Worm (Caenorhabditis elegans): Measurements from ENCODE around the gene myrf-2.

The myrf-2 gene

ce11 chrX:10145011-10145410, 49.2 kb downstream of the myrf-2 start:
- TF ChIP-seq tbx-2 (tag; optimal IDR thresholded peaks at IDR 0.05) (peak; percentile 55), nhr-237 (tag; optimal IDR thresholded peaks at IDR 0.05) (no peak), nfya-1 (tag; optimal IDR thresholded peaks at IDR 0.05; ENCODE audit: insufficient read depth) (peak; percentile 49), ceh-16 (tag; optimal IDR thresholded peaks at IDR 0.05) (no peak), nhr-43 (tag; optimal IDR thresholded peaks at IDR 0.05; ENCODE audit: poor library complexity, severe bottlenecking) (peak; percentile 81), egl-5 (tag; optimal IDR thresholded peaks at IDR 0.05) (no peak), lin-39 (tag; optimal IDR thresholded peaks at IDR 0.05) (peak; percentile 54), elt-2 (tag; optimal IDR thresholded peaks at IDR 0.05) (peak; percentile 44), fkh-2 (tag; optimal IDR thresholded peaks at IDR 0.05) (no peak), ama-1 (optimal IDR thresholded peaks at IDR 0.05) (no peak), mdl-1 (tag; optimal IDR thresholded peaks at IDR 0.05) (no peak), nhr-11 (tag; optimal IDR thresholded peaks at IDR 0.05) (no peak), hmg-11 (tag; optimal IDR thresholded peaks at IDR 0.05) (peak; percentile 91), fos-1 (tag; optimal IDR thresholded peaks at IDR 0.05) (no peak), nhr-77 (tag; optimal IDR thresholded peaks at IDR 0.05) (no peak), sea-2 (GFP tag; optimal IDR thresholded peaks at IDR 0.05) (no peak), daf-12 (tag; optimal IDR thresholded peaks at IDR 0.05) (no peak), lin-15B (tag; optimal IDR thresholded peaks at IDR 0.05) (no peak), ceh-9 (tag; optimal IDR thresholded peaks at IDR 0.05) (no peak), ceh-28 (tag; optimal IDR thresholded peaks at IDR 0.05) (peak; percentile 23), pqm-1 (tag; optimal IDR thresholded peaks at IDR 0.05) (peak; percentile 6), pha-4 (tag; optimal IDR thresholded peaks at IDR 0.05) (peak; percentile 47), ceh-82 (tag; optimal IDR thresholded peaks at IDR 0.05) (no peak), unc-39 (tag; optimal IDR thresholded peaks at IDR 0.05) (no peak), zag-1 (tag; optimal IDR thresholded peaks at IDR 0.05) (no peak), eor-1 (tag; optimal IDR thresholded peaks at IDR 0.05) (no peak), elt-3 (tag; optimal IDR thresholded peaks at IDR 0.05) (no peak), skn-1 (tag; optimal IDR thresholded peaks at IDR 0.05) (peak; percentile 29), fkh-10 (GFP tag; optimal IDR thresholded peaks at IDR 0.05) (no peak), nhr-25 (tag; optimal IDR thresholded peaks at IDR 0.05) (peak; percentile 35), lsy-12 (tag; optimal IDR thresholded peaks at IDR 0.05) (peak; percentile 60), aly-2 (tag; optimal IDR thresholded peaks at IDR 0.05) (no peak), egl-27 (tag; optimal IDR thresholded peaks at IDR 0.05) (no peak), ztf-11 (tag; optimal IDR thresholded peaks at IDR 0.05) (no peak), nhr-23 (tag; optimal IDR thresholded peaks at IDR 0.05) (peak; percentile 48), nhr-12 (tag; optimal IDR thresholded peaks at IDR 0.05) (no peak), jun-1 (tag; optimal IDR thresholded peaks at IDR 0.05) (peak; percentile 25), snpc-4 (tag; optimal IDR thresholded peaks at IDR 0.05) (no peak), mml-1 (tag; optimal IDR thresholded peaks at IDR 0.05) (no peak), R02D3.7 (tag; optimal IDR thresholded peaks at IDR 0.05) (no peak), unc-62 (GFP tag; optimal IDR thresholded peaks at IDR 0.05) (no peak), nhr-67 (tag; optimal IDR thresholded peaks at IDR 0.05) (no peak), ztf-4 (tag; optimal IDR thresholded peaks at IDR 0.05) (no peak), nhr-28 (tag; optimal IDR thresholded peaks at IDR 0.05) (no peak), nhr-76 (tag; optimal IDR thresholded peaks at IDR 0.05) (no peak), ZK546.5 (tag; optimal IDR thresholded peaks at IDR 0.05) (no peak), elt-1 (tag; optimal IDR thresholded peaks at IDR 0.05) (no peak)

ce11 chrX:10141963-10142431, 52.2 kb downstream of the myrf-2 start, which contains the start of gene oac-14:
Gene oac-14 (minus strand): TSS chrX:10142013.
- peak; percentile 17 for TF ChIP-seq nfya-1 (tag; optimal IDR thresholded peaks at IDR 0.05; ENCODE audit: insufficient read depth)
- TF ChIP-seq aly-2 (tag; optimal IDR thresholded peaks at IDR 0.05) = no peak
- TF ChIP-seq pqm-1 (tag; optimal IDR thresholded peaks at IDR 0.05) = peak; percentile 98
- TF ChIP-seq pha-4 (tag; optimal IDR thresholded peaks at IDR 0.05) = peak; percentile 50
- TF ChIP-seq eor-1 (tag; optimal IDR thresholded peaks at IDR 0.05) = no peak
- TF ChIP-seq jun-1 (tag; optimal IDR thresholded peaks at IDR 0.05) = peak; percentile 89
- TF ChIP-seq lin-39 (tag; optimal IDR thresholded peaks at IDR 0.05) = no peak
- no peak for TF ChIP-seq nhr-67 (tag; optimal IDR thresholded peaks at IDR 0.05)
- TF ChIP-seq elt-2 (tag; optimal IDR thresholded peaks at IDR 0.05) = peak; percentile 99
- TF ChIP-seq lsy-12 (tag; optimal IDR thresholded peaks at IDR 0.05) = no peak
- no peak for TF ChIP-seq nhr-43 (tag; optimal IDR thresholded peaks at IDR 0.05; ENCODE audit: poor library complexity, severe bottlenecking)
- TF ChIP-seq ceh-28 (tag; optimal IDR thresholded peaks at IDR 0.05) = peak; percentile 31
- no peak for TF ChIP-seq mdl-1 (tag; optimal IDR thresholded peaks at IDR 0.05)

All from whole organism, L3 larva.